Worm (Caenorhabditis elegans) whole organism, young adult: ENCODE measurements around the gene srg-36.

Experiments used
- B0019.2 ChIP-seq: fragments of 200-800 bp; sonication (Bioruptor generic); conservative IDR thresholded peaks from 2 replicates; pipeline ENCODE4 v1.3.6; 2022; ENCODE audit warnings: missing genetic modification reagents, missing genetic modification characterization, missing compliant biosample characterization
- B0261.1 ChIP-seq: sonication (generic microtip); optimal IDR thresholded peaks from 2 replicates; lab custom pipeline; 2016; ENCODE audit warnings: mild to moderate bottlenecking, missing genetic modification characterization, moderate library complexity, missing compliant biosample characterization
- C17E4.6 ChIP-seq: fragments of 200-800 bp; sonication (Bioruptor generic); IDR thresholded peaks from 2 replicates; pipeline ENCODE4 v1.3.6; 2022; ENCODE audit warnings: missing genetic modification reagents, missing genetic modification characterization, missing compliant biosample characterization
- D2030.7 ChIP-seq: fragments of 200-800 bp; sonication (Bioruptor generic); IDR thresholded peaks from 2 replicates; pipeline ENCODE4 v1.3.6; 2022; ENCODE audit warnings: missing genetic modification reagents, missing genetic modification characterization, missing compliant biosample characterization
- F10E7.11 ChIP-seq: sonication (generic microtip); optimal IDR thresholded peaks from 2 replicates; lab custom pipeline; 2017; ENCODE audit warnings: mild to moderate bottlenecking, missing genetic modification characterization, moderate library complexity, missing compliant biosample characterization
- F23B12.7 ChIP-seq: sonication (generic microtip); optimal IDR thresholded peaks from 2 replicates; lab custom pipeline; 2017; ENCODE audit warnings: missing genetic modification characterization, mild to moderate bottlenecking, missing compliant biosample characterization, antibody characterized with exemption, moderate library complexity; ENCODE audit not compliant: insufficient read depth
- F55B11.4 ChIP-seq: sonication (generic microtip); optimal IDR thresholded peaks from 2 replicates; lab custom pipeline; 2016; ENCODE audit warnings: missing compliant biosample characterization, missing genetic modification characterization, borderline replicate concordance; ENCODE audit not compliant: insufficient read depth
- F57C9.4 ChIP-seq: sonication (generic microtip); optimal IDR thresholded peaks from 2 replicates; lab custom pipeline; 2017; ENCODE audit warnings: mild to moderate bottlenecking, missing genetic modification characterization, missing compliant biosample characterization
- Y53G8AR.9 ChIP-seq: fragments of 200-800 bp; sonication (Bioruptor generic); conservative IDR thresholded peaks from 2 replicates; pipeline ENCODE4 v1.3.6; 2022; ENCODE audit warnings: missing genetic modification reagents, missing genetic modification characterization, missing compliant biosample characterization
- Y79H2A.3 ChIP-seq: fragments of 200-800 bp; sonication (Bioruptor generic); conservative IDR thresholded peaks from 2 replicates; pipeline ENCODE4 v1.3.6; 2022; ENCODE audit warnings: missing genetic modification reagents, missing genetic modification characterization, missing compliant biosample characterization
- ama-1 ChIP-seq, 3 experiments: fragments of 150-350 bp in 1 of 3; sonication (generic microtip) in 2 of 3; optimal IDR thresholded peaks; 2 replicates each; lab custom pipeline; 2014 to 2018; ENCODE audit warnings: missing biosample characterization in 2 of 3, missing genetic modification characterization in 2 of 3, missing genetic modification reagents in 2 of 3
- aptf-3 ChIP-seq: fragments of 200-800 bp; sonication (Bioruptor generic); IDR thresholded peaks from 2 replicates; pipeline ENCODE4 v1.3.6; 2022; ENCODE audit warnings: missing genetic modification characterization, missing compliant biosample characterization
- atf-7 ChIP-seq: sonication (generic microtip); optimal IDR thresholded peaks from 2 replicates; lab custom pipeline; 2017; ENCODE audit warnings: mild to moderate bottlenecking, missing genetic modification characterization, missing compliant biosample characterization
- cebp-1 ChIP-seq, 2 experiments: fragments of 200-800 bp in 1 of 2; sonication (Bioruptor generic) in 1 of 2; sonication (generic microtip) in 1 of 2; IDR thresholded peaks in 1 of 2; optimal IDR thresholded peaks in 1 of 2; 2 replicates each; pipeline versions ENCODE4 v1.3.6 to Lab custom; 2017 to 2022; ENCODE audit warnings: missing compliant biosample characterization in 2 of 2, missing genetic modification characterization in 2 of 2, mild to moderate bottlenecking in 1 of 2, missing genetic modification reagents in 1 of 2, moderate library complexity in 1 of 2
- ceh-27 ChIP-seq: fragments of 200-800 bp; sonication (Bioruptor generic); optimal IDR thresholded peaks from 2 replicates; lab custom pipeline; 2018; ENCODE audit warnings: mild to moderate bottlenecking, missing genetic modification characterization, moderate library complexity, missing compliant biosample characterization
- ceh-91 ChIP-seq: fragments of 200-800 bp; sonication (Bioruptor generic); IDR thresholded peaks from 2 replicates; pipeline ENCODE4 v1.3.6; 2022; ENCODE audit warnings: missing genetic modification reagents, missing genetic modification characterization, missing compliant biosample characterization
- dpff-1 ChIP-seq: sonication (generic microtip); optimal IDR thresholded peaks from 2 replicates; lab custom pipeline; 2017; ENCODE audit warnings: mild to moderate bottlenecking, missing genetic modification characterization, missing compliant biosample characterization
- ets-4 ChIP-seq: fragments of 200-800 bp; sonication (Bioruptor generic); optimal IDR thresholded peaks from 2 replicates; lab custom pipeline; 2018; ENCODE audit warnings: mild to moderate bottlenecking, missing genetic modification characterization, missing compliant biosample characterization
- him-1 ChIP-seq: sonication (generic microtip); optimal IDR thresholded peaks from 2 replicates; lab custom pipeline; 2016; ENCODE audit warnings: missing genotype, missing genetic modification reagents, missing genetic modification characterization, missing compliant biosample characterization
- hmg-1.2 ChIP-seq: fragments of 200-800 bp; sonication (Bioruptor generic); IDR thresholded peaks from 2 replicates; pipeline ENCODE4 v1.3.6; 2022; ENCODE audit warnings: missing genetic modification reagents, missing genetic modification characterization, missing compliant biosample characterization
- hrde-1 ChIP-seq: sonication (generic microtip); optimal IDR thresholded peaks from 2 replicates; lab custom pipeline; 2016; ENCODE audit warnings: missing genetic modification characterization, mild to moderate bottlenecking, missing compliant biosample characterization, moderate library complexity, missing genotype, missing genetic modification reagents, borderline replicate concordance
- let-607 ChIP-seq, 2 experiments: fragments of 200-800 bp in 1 of 2; sonication (Bioruptor generic) in 1 of 2; sonication (generic microtip) in 1 of 2; optimal IDR thresholded peaks; 2 replicates each; lab custom pipeline; 2016 to 2018; ENCODE audit warnings: mild to moderate bottlenecking in 2 of 2, missing compliant biosample characterization in 2 of 2, missing genetic modification characterization in 2 of 2, moderate library complexity in 2 of 2, missing genotype in 1 of 2
- lin-26 ChIP-seq: fragments of 200-800 bp; sonication (Bioruptor generic); IDR thresholded peaks from 2 replicates; pipeline ENCODE4 v1.3.6; 2022; ENCODE audit warnings: missing genetic modification reagents, missing genetic modification characterization, missing compliant biosample characterization
- lin-40 ChIP-seq: sonication (generic microtip); optimal IDR thresholded peaks from 2 replicates; lab custom pipeline; 2016; ENCODE audit warnings: missing genetic modification characterization, mild to moderate bottlenecking, missing compliant biosample characterization, missing genotype, missing genetic modification reagents
- mcd-1 ChIP-seq: fragments of 200-800 bp; sonication (Bioruptor generic); IDR thresholded peaks from 2 replicates; pipeline ENCODE4 v1.3.6; 2022; ENCODE audit warnings: missing genetic modification reagents, missing genetic modification characterization, missing compliant biosample characterization
- mel-28 ChIP-seq: sonication (generic microtip); optimal IDR thresholded peaks from 2 replicates; lab custom pipeline; 2016; ENCODE audit warnings: borderline replicate concordance, mild to moderate bottlenecking, missing genetic modification characterization, missing compliant biosample characterization
- mxl-1 ChIP-seq: sonication (generic microtip); optimal IDR thresholded peaks from 2 replicates; lab custom pipeline; 2016; ENCODE audit warnings: missing genetic modification characterization, missing compliant biosample characterization
- nfyb-1 ChIP-seq: fragments of 200-800 bp; sonication (Bioruptor generic); IDR thresholded peaks from 2 replicates; pipeline ENCODE4 v1.3.6; 2022; ENCODE audit warnings: missing genetic modification reagents, missing genetic modification characterization, missing compliant biosample characterization
- nhr-179 ChIP-seq: sonication (generic microtip); optimal IDR thresholded peaks from 2 replicates; lab custom pipeline; 2016; ENCODE audit warnings: mild to moderate bottlenecking, missing genetic modification characterization, missing compliant biosample characterization
- nhr-27 ChIP-seq: fragments of 200-800 bp; sonication (Bioruptor generic); optimal IDR thresholded peaks from 2 replicates; lab custom pipeline; 2018; ENCODE audit warnings: mild to moderate bottlenecking, missing genetic modification characterization, moderate library complexity, missing compliant biosample characterization
- nhr-80 ChIP-seq: sonication (generic microtip); optimal IDR thresholded peaks from 2 replicates; lab custom pipeline; 2016; ENCODE audit warnings: missing genetic modification characterization, missing compliant biosample characterization
- pha-4 ChIP-seq: fragments of 150-350 bp; sonication (generic microtip); optimal IDR thresholded peaks from 2 replicates; lab custom pipeline; 2014; ENCODE audit warnings: missing biosample characterization, missing genetic modification reagents, missing genetic modification characterization
- rpc-1 ChIP-seq, 2 experiments: fragments of 150-350 bp in 1 of 2; sonication (generic microtip) in 1 of 2; optimal IDR thresholded peaks; 2 replicates each; lab custom pipeline; 2014 to 2018; ENCODE audit warnings: missing biosample characterization in 1 of 2, missing genetic modification characterization in 1 of 2, missing genetic modification reagents in 1 of 2, missing genotype in 1 of 2
- sea-2 ChIP-seq: fragments of 200-800 bp; sonication (Bioruptor generic); IDR thresholded peaks from 2 replicates; pipeline ENCODE4 v1.3.6; 2022; ENCODE audit warnings: missing genetic modification characterization, missing compliant biosample characterization
- snpc-3.4 ChIP-seq: sonication (generic microtip); optimal IDR thresholded peaks from 2 replicates; lab custom pipeline; 2017; ENCODE audit warnings: missing genetic modification characterization, mild to moderate bottlenecking, missing compliant biosample characterization, antibody characterized with exemption, moderate library complexity, missing genotype, missing genetic modification reagents
- snpc-4 ChIP-seq, 5 experiments: fragments of 150-350 bp in 1 of 5; sonication (generic microtip) in 4 of 5; optimal IDR thresholded peaks; 2 replicates each; lab custom pipeline; 2014 to 2018; ENCODE audit warnings: missing genetic modification characterization in 5 of 5, missing biosample characterization in 3 of 5, antibody characterized with exemption in 2 of 5, mild to moderate bottlenecking in 2 of 5, missing compliant biosample characterization in 2 of 5, missing genotype in 2 of 5, moderate library complexity in 2 of 5, missing genetic modification reagents in 1 of 5
- tbp1 ChIP-seq: fragments of 200-800 bp; sonication (Bioruptor generic); optimal IDR thresholded peaks from 2 replicates; lab custom pipeline; 2018; ENCODE audit warnings: mild to moderate bottlenecking, missing genetic modification characterization, missing compliant biosample characterization
- ztf-22 ChIP-seq: fragments of 200-800 bp; sonication (Bioruptor generic); optimal IDR thresholded peaks from 2 replicates; lab custom pipeline; 2018; ENCODE audit warnings: mild to moderate bottlenecking, missing genetic modification characterization, moderate library complexity, missing compliant biosample characterization
- ztf-25 ChIP-seq: fragments of 200-800 bp; sonication (Bioruptor generic); IDR thresholded peaks from 2 replicates; pipeline ENCODE4 v1.3.6; 2022; ENCODE audit warnings: missing genetic modification reagents, missing genetic modification characterization, missing compliant biosample characterization
- ztf-6 ChIP-seq: fragments of 200-800 bp; sonication (Bioruptor generic); IDR thresholded peaks from 2 replicates; pipeline ENCODE4 v1.3.6; 2022; ENCODE audit warnings: missing genetic modification reagents, missing genetic modification characterization, missing compliant biosample characterization

Gene srg-36

DNA sequence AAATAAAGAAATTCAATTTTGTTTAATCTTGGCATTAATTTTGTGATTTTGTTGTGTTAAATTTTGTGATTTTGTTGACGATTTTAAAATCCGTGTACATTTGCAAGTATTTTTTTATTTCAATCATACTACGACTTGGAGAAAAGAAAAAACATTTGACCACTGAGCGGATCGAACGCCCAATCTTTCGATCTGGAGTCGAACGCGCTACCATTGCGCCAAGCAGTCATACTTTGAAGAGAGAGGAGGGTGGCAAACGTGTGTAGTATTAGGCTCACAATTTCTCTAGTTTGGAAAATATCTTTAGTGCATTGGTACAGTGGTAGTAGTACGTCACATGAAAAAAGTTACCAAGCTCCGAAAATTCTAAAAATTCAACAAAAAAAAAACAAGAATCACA, 5.5 kb downstream of the srg-36 start (continued):
- 0 out of 2 replicates have a peak, but pooled peaks have one; percentile 21 for TF ChIP-seq sea-2 (GFP tag; lab: Robert Waterston, UW)
- peak; percentile 87 for TF ChIP-seq lin-26 (GFP tag; lab: Robert Waterston, UW)
- 0 out of 2 replicates have a peak, but pooled peaks have one; percentile 38 for TF ChIP-seq aptf-3
- peak; percentile 58 for TF ChIP-seq nhr-179
- TF ChIP-seq lin-40 (tag; lab: Kevin White, UChicago), result no peak
- TF ChIP-seq Y53G8AR.9, result no peak
- TF ChIP-seq let-607 (tag; optimal IDR thresholded peaks at IDR 0.05; lab: Kevin White, UChicago), result no peak
- TF ChIP-seq D2030.7 (GFP tag; lab: Robert Waterston, UW), result peak; percentile 47; the same call in 1 of the 2 replicates
- no peak for TF ChIP-seq ama-1 (optimal IDR thresholded peaks at IDR 0.05; lab: Kevin White, UChicago)
- peak in 1 of 2 experiments; percentile 27 for TF ChIP-seq ama-1 (GFP tag; optimal IDR thresholded peaks at IDR 0.05; lab: Kevin White, UChicago)
- TF ChIP-seq tbp1 (GFP tag; lab: Kevin White, UChicago), result peak; percentile 91
- peak; percentile 79 for TF ChIP-seq B0261.1 (tag; lab: Kevin White, UChicago)
- peak; percentile 76 for TF ChIP-seq snpc-4 (GFP tag; optimal IDR thresholded peaks at IDR 0.05; lab: Kevin White, UChicago)
- TF ChIP-seq snpc-4 (tag; optimal IDR thresholded peaks at IDR 0.05; lab: Kevin White, UChicago), result peak in 2 of 4 experiments; percentile 58 to 77
- peak; percentile 91 for TF ChIP-seq rpc-1 (optimal IDR thresholded peaks at IDR 0.05; lab: Kevin White, UChicago)
- TF ChIP-seq rpc-1 (tag; optimal IDR thresholded peaks at IDR 0.05; lab: Kevin White, UChicago), result peak; percentile 96
- no peak for TF ChIP-seq dpff-1 (tag; lab: Kevin White, UChicago)
- TF ChIP-seq hmg-1.2 (GFP tag; lab: Robert Waterston, UW), result no peak; the same call in 1 of the 2 replicates
- TF ChIP-seq mel-28 (tag; lab: Kevin White, UChicago), result no peak
- TF ChIP-seq ztf-25 (GFP tag; lab: Robert Waterston, UW), result peak; percentile 81
- peak; percentile 40 for TF ChIP-seq mxl-1
- TF ChIP-seq hrde-1 (tag; lab: Kevin White, UChicago), result peak; percentile 40
- no peak for TF ChIP-seq B0019.2
- TF ChIP-seq him-1, result peak; percentile 62

DNA sequence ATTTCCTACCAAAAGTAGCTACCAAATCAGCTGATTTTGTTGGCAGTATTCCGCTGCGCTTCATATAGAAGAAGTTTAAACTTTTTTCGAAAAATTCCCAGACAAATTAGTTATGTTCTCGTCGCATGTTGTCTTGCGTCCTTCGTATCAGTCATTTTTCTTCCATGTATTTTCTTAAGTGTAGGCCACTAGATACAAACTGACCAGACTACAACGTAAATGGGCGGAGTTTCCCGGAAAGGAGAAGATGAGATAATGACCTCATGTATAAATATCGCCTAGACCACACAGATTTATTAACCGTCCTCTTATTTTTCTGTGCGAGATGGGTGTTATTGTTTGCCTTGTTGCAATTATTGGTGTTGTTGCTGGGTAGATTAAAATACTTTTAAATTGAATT, 9.0 kb downstream of the srg-36 start, which contains the start of gene cyp-13B2:
Gene cyp-13B2 (plus strand): TSS at position 301 of the 400 bp plus-strand sequence.
- TF ChIP-seq ceh-27 (GFP tag; lab: Kevin White, UChicago), result no peak
- no peak for TF ChIP-seq F55B11.4
- TF ChIP-seq, all 124 proteins: peak for 0

DNA sequence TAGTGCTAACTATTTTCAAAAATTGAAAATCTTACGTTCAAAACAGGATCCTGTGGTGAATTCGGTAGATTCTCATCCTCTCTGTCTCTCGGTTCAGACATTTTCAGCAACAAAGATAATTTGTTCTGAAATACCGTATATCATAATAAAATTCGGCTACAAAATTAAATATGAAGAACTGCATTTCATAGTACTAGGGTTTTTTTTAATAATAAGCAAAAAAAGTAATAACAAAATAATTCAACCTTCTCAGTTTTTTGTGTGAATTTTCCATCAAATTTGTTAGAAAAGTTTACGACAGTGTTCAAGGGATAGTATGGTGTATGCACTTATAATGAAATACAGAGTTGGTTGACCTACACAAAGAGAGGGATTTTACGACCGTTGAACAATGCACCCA, 11.1 kb downstream of the srg-36 start, which contains the start of gene K06G5.3:
Gene K06G5.3 (minus strand): TSS at position 101 of the 400 bp plus-strand sequence.
- TF ChIP-seq ztf-22 (GFP tag; lab: Kevin White, UChicago) (no peak), ceh-91 (GFP tag; lab: Robert Waterston, UW) (no peak), hmg-1.2 (GFP tag; lab: Robert Waterston, UW) (no peak), F10E7.11 (tag; lab: Kevin White, UChicago) (no peak), nfyb-1 (GFP tag; lab: Robert Waterston, UW) (no peak), nhr-27 (tag; lab: Kevin White, UChicago) (no peak), hrde-1 (tag; lab: Kevin White, UChicago) (no peak), Y79H2A.3 (no peak), F57C9.4 (tag; lab: Kevin White, UChicago) (no peak), C17E4.6 (GFP tag; lab: Robert Waterston, UW) (no peak)
- TF ChIP-seq, all 124 proteins: peak for 0

DNA sequence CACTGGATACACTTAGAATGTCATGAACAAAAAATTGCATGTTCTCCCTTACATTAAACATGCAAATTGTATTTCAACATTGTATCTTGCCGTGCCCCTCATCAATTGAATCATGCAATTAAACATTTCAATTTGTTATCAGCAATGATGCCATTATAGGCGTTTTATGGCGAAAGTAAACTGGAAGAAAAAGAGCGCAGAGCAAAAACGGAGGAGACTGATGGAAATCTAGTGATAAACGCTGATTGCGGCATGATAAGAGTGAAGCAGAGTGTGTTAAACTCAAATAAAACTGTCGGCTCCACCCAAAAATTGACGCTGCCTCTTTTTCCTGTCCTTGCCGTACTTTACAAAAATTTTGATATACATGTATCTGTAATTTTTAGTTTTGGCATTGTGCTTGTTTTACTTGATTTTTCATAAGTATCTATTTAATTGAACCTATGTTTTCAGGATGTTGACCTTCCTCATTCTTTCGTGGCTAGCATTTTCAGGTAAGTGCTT, 19.7 kb downstream of the srg-36 start, which contains the start of gene K06G5.1:
Gene K06G5.1 (plus strand): TSS at position 454 of the 504 bp plus-strand sequence.
- no peak for TF ChIP-seq Y53G8AR.9
- TF ChIP-seq atf-7 (tag; lab: Kevin White, UChicago), result peak; percentile 40
- no peak for TF ChIP-seq mcd-1 (GFP tag; lab: Robert Waterston, UW)
- no peak for TF ChIP-seq ztf-6
- TF ChIP-seq ets-4 (GFP tag; lab: Kevin White, UChicago), result peak; percentile 81
- peak; percentile 98 for TF ChIP-seq nhr-80 (tag; lab: Kevin White, UChicago)
- peak; percentile 44 for TF ChIP-seq pha-4
- peak; percentile 12 for TF ChIP-seq ztf-22 (GFP tag; lab: Kevin White, UChicago)
- no peak for TF ChIP-seq ceh-27 (GFP tag; lab: Kevin White, UChicago)
- no peak for TF ChIP-seq snpc-3.4
- no peak for TF ChIP-seq cebp-1 (GFP tag; IDR thresholded peaks at IDR 0.05; lab: Robert Waterston, UW)
- TF ChIP-seq cebp-1 (tag; optimal IDR thresholded peaks at IDR 0.05; lab: Kevin White, UChicago), result peak; percentile 64
- peak; percentile 12 for TF ChIP-seq F23B12.7 (tag; lab: Kevin White, UChicago)
